Fruit fly (Drosophila melanogaster) whole organism, prepupa: Measurements from ENCODE around the gene CG2901.
A peak's percentile ranks its signal among the peaks of the same experiment; 100 is the strongest.

ENCODE experiments used
- CG1621 ChIP-seq: fragments of 200-800 bp; sonication (Bioruptor generic); optimal IDR thresholded peaks from 3 replicates; lab custom pipeline; 2018; ENCODE audit warnings: missing biosample characterization, mild to moderate bottlenecking, missing genetic modification characterization
- CG3919 ChIP-seq: fragments of 200-800 bp; sonication (Bioruptor generic); optimal IDR thresholded peaks from 3 replicates; lab custom pipeline; 2016; ENCODE audit warnings: missing biosample characterization, missing genetic modification characterization
- Gug ChIP-seq: fragments of 200-800 bp; sonication (Bioruptor generic); IDR thresholded peaks from 2 replicates; pipeline ENCODE4 v1.3.6; 2022; ENCODE audit warnings: missing biosample characterization, missing genetic modification characterization
- Hr39 ChIP-seq: fragments of 200-800 bp; sonication (Bioruptor generic); optimal IDR thresholded peaks from 2 replicates; lab custom pipeline; 2016; ENCODE audit warnings: missing biosample characterization, missing genetic modification characterization
- Hr4 ChIP-seq: fragments of 200-800 bp; sonication (Bioruptor generic); optimal IDR thresholded peaks from 3 replicates; lab custom pipeline; 2016; ENCODE audit warnings: missing biosample characterization, missing genetic modification characterization

DNA sequence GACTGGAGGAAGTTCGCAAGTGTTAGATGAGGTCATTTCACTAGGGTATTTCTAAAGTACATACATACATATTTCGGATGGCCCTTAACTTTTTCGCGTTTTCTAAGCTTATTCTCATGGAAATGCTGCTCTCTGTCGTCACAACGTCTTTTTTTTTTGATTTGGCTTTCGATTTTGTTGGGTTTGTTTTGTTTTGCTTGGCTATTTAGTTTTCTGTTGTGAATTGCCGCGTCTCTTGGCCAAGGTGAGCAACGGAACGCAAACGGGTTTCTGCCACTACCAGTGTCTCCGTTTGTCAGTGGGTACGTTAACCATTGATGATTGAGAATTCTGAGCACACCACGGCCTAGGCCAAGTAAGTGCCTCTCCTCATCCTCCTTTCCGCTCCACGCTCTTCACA is 38.1 kb downstream of the CG2901 start:
- TF ChIP-seq CG1621 = peak; percentile 19
- TF ChIP-seq Hr39 (GFP tag; lab: Kevin White, UChicago) = no peak
- TF ChIP-seq Hr4 (GFP tag; lab: Kevin White, UChicago) = no peak
- TF ChIP-seq Gug = no peak
- TF ChIP-seq CG3919 (GFP tag; lab: Kevin White, UChicago) = no peak
